Worm (Caenorhabditis elegans) whole organism, L2 larva: ENCODE data around the gene egg-2.

Experiments used
- alr-1 ChIP-seq: fragments of 150-350 bp; optimal IDR thresholded peaks from 2 replicates; lab custom pipeline; 2014; ENCODE audit warnings: missing biosample characterization, missing genetic modification characterization
- dmd-4 ChIP-seq: sonication (generic microtip); optimal IDR thresholded peaks from 2 replicates; lab custom pipeline; 2017; ENCODE audit warnings: missing biosample characterization, missing genetic modification characterization
- egl-27 ChIP-seq: sonication (generic microtip); optimal IDR thresholded peaks from 3 replicates; lab custom pipeline; 2017; ENCODE audit warnings: missing biosample characterization, missing genetic modification reagents, missing genetic modification characterization
- elt-1 ChIP-seq: fragments of 150-350 bp; optimal IDR thresholded peaks from 2 replicates; lab custom pipeline; 2014; ENCODE audit warnings: missing biosample characterization, missing genetic modification characterization
- elt-3 ChIP-seq: sonication (generic microtip); optimal IDR thresholded peaks from 2 replicates; lab custom pipeline; 2017; ENCODE audit warnings: missing biosample characterization, missing genetic modification characterization
- lin-13 ChIP-seq: fragments of 150-350 bp; optimal IDR thresholded peaks from 2 replicates; lab custom pipeline; 2014; ENCODE audit warnings: missing biosample characterization, missing genetic modification reagents, missing genetic modification characterization
- skn-1 ChIP-seq: sonication (generic microtip); optimal IDR thresholded peaks from 2 replicates; lab custom pipeline; 2017; ENCODE audit warnings: missing biosample characterization, missing genetic modification characterization
- unc-55 ChIP-seq: fragments of 150-350 bp; sonication (generic microtip); optimal IDR thresholded peaks from 3 replicates; lab custom pipeline; 2014; ENCODE audit warnings: missing biosample characterization, missing genetic modification reagents, missing genetic modification characterization
- zag-1 ChIP-seq: fragments of 150-350 bp; optimal IDR thresholded peaks from 2 replicates; lab custom pipeline; 2014; ENCODE audit warnings: missing biosample characterization, missing genetic modification characterization
- ztf-1 ChIP-seq: fragments of 200-800 bp; sonication (Bioruptor generic); conservative IDR thresholded peaks from 2 replicates; pipeline ENCODE4 v1.3.6; 2022; ENCODE audit warnings: missing genetic modification characterization, missing compliant biosample characterization

DNA sequence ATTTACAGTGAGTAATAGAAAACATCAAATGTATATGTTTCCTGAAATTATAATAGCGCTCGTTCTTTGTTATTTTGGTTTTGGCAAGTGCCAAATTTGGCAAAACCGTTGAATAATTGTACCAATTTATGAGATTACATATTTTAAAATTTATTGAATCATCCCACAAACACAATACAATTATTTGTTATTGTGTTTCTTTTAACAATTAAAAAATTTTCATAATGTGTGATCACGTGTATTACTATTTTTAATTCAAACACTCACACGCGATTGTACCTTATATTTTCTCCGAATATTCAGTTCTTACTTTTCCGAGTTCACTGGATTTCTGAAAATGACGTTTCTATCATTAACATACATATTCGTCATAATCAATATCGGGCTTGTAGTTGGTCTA lies 4.1 kb downstream of the egg-2 start, which contains the start of gene R01H2.2:
- TF ChIP-seq unc-55 (no peak), zag-1 (tag; lab: Kevin White, UChicago) (no peak), dmd-4 (tag; lab: Kevin White, UChicago) (no peak), lin-13 (GFP tag; lab: Kevin White, UChicago) (no peak), skn-1 (no peak), alr-1 (tag; lab: Kevin White, UChicago) (no peak), elt-3 (tag; lab: Kevin White, UChicago) (no peak), ztf-1 (GFP tag; lab: Robert Waterston, UW) (no peak), elt-1 (tag; lab: Kevin White, UChicago) (no peak), egl-27 (tag; lab: Kevin White, UChicago) (no peak)
